Fruit fly (Drosophila melanogaster) whole organism, prepupa: ENCODE measurements around the gene Hex-A.

Source experiments
- Blimp-1 ChIP-seq: fragments of 200-800 bp; sonication (Bioruptor generic); optimal IDR thresholded peaks from 3 replicates; lab custom pipeline; 2017; ENCODE audit warnings: missing biosample characterization, missing genetic modification characterization, mild to moderate bottlenecking, moderate library complexity, missing genetic modification reagents
- CG10631 ChIP-seq: fragments of 200-800 bp; sonication (Bioruptor generic); optimal IDR thresholded peaks from 2 replicates; lab custom pipeline; 2016; ENCODE audit warnings: missing biosample characterization, missing genetic modification characterization
- CG11294 ChIP-seq: fragments of 200-800 bp; sonication (Bioruptor generic); IDR thresholded peaks from 2 replicates; pipeline ENCODE4 v1.3.6; 2022; ENCODE audit warnings: missing biosample characterization, missing genetic modification characterization
- CG11762 ChIP-seq: fragments of 200-800 bp; sonication (Bioruptor generic); optimal IDR thresholded peaks from 3 replicates; lab custom pipeline; 2016; ENCODE audit warnings: missing biosample characterization, missing genetic modification characterization; ENCODE audit not compliant: insufficient read depth
- CG11902 ChIP-seq: fragments of 200-800 bp; sonication (Bioruptor generic); optimal IDR thresholded peaks from 3 replicates; lab custom pipeline; 2016; ENCODE audit warnings: missing biosample characterization, missing genetic modification characterization
- CG15336 ChIP-seq: fragments of 200-800 bp; sonication (Bioruptor generic); IDR thresholded peaks from 2 replicates; pipeline ENCODE4 v1.3.6; 2022; ENCODE audit warnings: missing biosample characterization, missing genetic modification characterization
- CG31627 ChIP-seq: fragments of 200-800 bp; sonication (Bioruptor generic); optimal IDR thresholded peaks from 3 replicates; lab custom pipeline; 2016; ENCODE audit warnings: missing biosample characterization, missing genetic modification characterization
- CG32006 ChIP-seq: fragments of 200-800 bp; sonication (Bioruptor generic); optimal IDR thresholded peaks from 3 replicates; lab custom pipeline; 2017; ENCODE audit warnings: missing biosample characterization, mild to moderate bottlenecking, missing genetic modification characterization
- CG34406 ChIP-seq: fragments of 200-800 bp; sonication (Bioruptor generic); optimal IDR thresholded peaks from 3 replicates; lab custom pipeline; 2016; ENCODE audit warnings: missing biosample characterization, missing genetic modification characterization
- CG3919 ChIP-seq: fragments of 200-800 bp; sonication (Bioruptor generic); optimal IDR thresholded peaks from 3 replicates; lab custom pipeline; 2016; ENCODE audit warnings: missing biosample characterization, missing genetic modification characterization
- CG6163 ChIP-seq: fragments of 200-800 bp; sonication (Bioruptor generic); IDR thresholded peaks from 3 replicates; pipeline ENCODE4 v1.3.6; 2022; ENCODE audit warnings: missing biosample characterization, missing genetic modification characterization
- CG6808 ChIP-seq: fragments of 200-800 bp; sonication (Bioruptor generic); optimal IDR thresholded peaks from 3 replicates; lab custom pipeline; 2017; ENCODE audit warnings: missing biosample characterization, missing genetic modification characterization, mild to moderate bottlenecking, moderate library complexity, missing genetic modification reagents
- CG6854 ChIP-seq: fragments of 200-800 bp; sonication (Bioruptor generic); optimal IDR thresholded peaks from 2 replicates; lab custom pipeline; 2017; ENCODE audit warnings: missing biosample characterization, mild to moderate bottlenecking, missing genetic modification characterization
- CG8319 ChIP-seq: fragments of 200-800 bp; sonication (Bioruptor generic); optimal IDR thresholded peaks from 3 replicates; lab custom pipeline; 2016; ENCODE audit warnings: missing biosample characterization, missing genetic modification characterization
- CG8632 ChIP-seq: fragments of 200-800 bp; sonication (Bioruptor generic); optimal IDR thresholded peaks from 3 replicates; lab custom pipeline; 2016; ENCODE audit warnings: missing biosample characterization, missing genetic modification characterization
- CG9139 ChIP-seq: fragments of 200-800 bp; sonication (Bioruptor generic); optimal IDR thresholded peaks from 3 replicates; lab custom pipeline; 2017; ENCODE audit warnings: missing biosample characterization, mild to moderate bottlenecking, missing genetic modification characterization
- Eip75B ChIP-seq: fragments of 200-800 bp; sonication (Bioruptor generic); optimal IDR thresholded peaks from 3 replicates; lab custom pipeline; 2016; ENCODE audit warnings: missing biosample characterization, missing genetic modification characterization
- Ets21C ChIP-seq: fragments of 200-800 bp; sonication (Bioruptor generic); optimal IDR thresholded peaks from 3 replicates; lab custom pipeline; 2016; ENCODE audit warnings: missing biosample characterization, missing genetic modification characterization
- Ets96B ChIP-seq: fragments of 200-800 bp; optimal IDR thresholded peaks from 2 replicates; lab custom pipeline; 2019; ENCODE audit warnings: missing biosample characterization, mild to moderate bottlenecking, missing genetic modification characterization, moderate library complexity
- Gug ChIP-seq: fragments of 200-800 bp; sonication (Bioruptor generic); IDR thresholded peaks from 2 replicates; pipeline ENCODE4 v1.3.6; 2022; ENCODE audit warnings: missing biosample characterization, missing genetic modification characterization
- Hr39 ChIP-seq: fragments of 200-800 bp; sonication (Bioruptor generic); optimal IDR thresholded peaks from 2 replicates; lab custom pipeline; 2016; ENCODE audit warnings: missing biosample characterization, missing genetic modification characterization
- Hr4 ChIP-seq: fragments of 200-800 bp; sonication (Bioruptor generic); optimal IDR thresholded peaks from 3 replicates; lab custom pipeline; 2016; ENCODE audit warnings: missing biosample characterization, missing genetic modification characterization
- Lpt ChIP-seq: fragments of 200-800 bp; sonication (Bioruptor generic); optimal IDR thresholded peaks from 3 replicates; lab custom pipeline; 2016; ENCODE audit warnings: missing biosample characterization, missing genetic modification characterization
- Met ChIP-seq: fragments of 200-800 bp; sonication (Bioruptor generic); optimal IDR thresholded peaks from 3 replicates; lab custom pipeline; 2016; ENCODE audit warnings: missing biosample characterization, missing genetic modification characterization
- Smox ChIP-seq: fragments of 200-800 bp; sonication (Bioruptor generic); optimal IDR thresholded peaks from 3 replicates; lab custom pipeline; 2016; ENCODE audit warnings: missing biosample characterization, missing genetic modification characterization
- Sox102F ChIP-seq: fragments of 200-800 bp; sonication (Bioruptor generic); optimal IDR thresholded peaks from 2 replicates; lab custom pipeline; 2016; ENCODE audit warnings: missing biosample characterization, mild to moderate bottlenecking, missing genetic modification characterization
- Sox15 ChIP-seq: fragments of 200-800 bp; sonication (Bioruptor generic); optimal IDR thresholded peaks from 3 replicates; lab custom pipeline; 2016; ENCODE audit warnings: missing biosample characterization, missing genetic modification characterization
- dac ChIP-seq: fragments of 200-800 bp; sonication (Bioruptor generic); optimal IDR thresholded peaks from 2 replicates; lab custom pipeline; 2017; ENCODE audit warnings: missing biosample characterization, mild to moderate bottlenecking, missing genetic modification characterization
- eg ChIP-seq: fragments of 200-800 bp; sonication (Bioruptor generic); IDR thresholded peaks from 3 replicates; pipeline ENCODE4 v1.3.6; 2022; ENCODE audit warnings: missing biosample characterization, missing genetic modification characterization
- pdm3 ChIP-seq: fragments of 200-800 bp; sonication (Bioruptor generic); optimal IDR thresholded peaks from 3 replicates; lab custom pipeline; 2016; ENCODE audit warnings: missing biosample characterization, missing genetic modification characterization
- spab ChIP-seq: fragments of 200-800 bp; sonication (Bioruptor generic); optimal IDR thresholded peaks from 2 replicates; lab custom pipeline; 2017; ENCODE audit warnings: missing biosample characterization, mild to moderate bottlenecking, missing genetic modification characterization, missing genetic modification reagents
- svp ChIP-seq: fragments of 200-800 bp; sonication (Bioruptor generic); peaks from one replicate; lab custom pipeline; 2016; ENCODE audit warnings: missing biosample characterization, missing genetic modification characterization
- topi ChIP-seq: fragments of 200-800 bp; sonication (Bioruptor generic); optimal IDR thresholded peaks from 3 replicates; lab custom pipeline; 2016; ENCODE audit warnings: missing biosample characterization, missing genetic modification characterization
- vri ChIP-seq: fragments of 200-800 bp; sonication (Bioruptor generic); optimal IDR thresholded peaks from 3 replicates; lab custom pipeline; 2016; ENCODE audit warnings: missing biosample characterization, mild to moderate bottlenecking, missing genetic modification characterization

Gene Hex-A

DNA sequence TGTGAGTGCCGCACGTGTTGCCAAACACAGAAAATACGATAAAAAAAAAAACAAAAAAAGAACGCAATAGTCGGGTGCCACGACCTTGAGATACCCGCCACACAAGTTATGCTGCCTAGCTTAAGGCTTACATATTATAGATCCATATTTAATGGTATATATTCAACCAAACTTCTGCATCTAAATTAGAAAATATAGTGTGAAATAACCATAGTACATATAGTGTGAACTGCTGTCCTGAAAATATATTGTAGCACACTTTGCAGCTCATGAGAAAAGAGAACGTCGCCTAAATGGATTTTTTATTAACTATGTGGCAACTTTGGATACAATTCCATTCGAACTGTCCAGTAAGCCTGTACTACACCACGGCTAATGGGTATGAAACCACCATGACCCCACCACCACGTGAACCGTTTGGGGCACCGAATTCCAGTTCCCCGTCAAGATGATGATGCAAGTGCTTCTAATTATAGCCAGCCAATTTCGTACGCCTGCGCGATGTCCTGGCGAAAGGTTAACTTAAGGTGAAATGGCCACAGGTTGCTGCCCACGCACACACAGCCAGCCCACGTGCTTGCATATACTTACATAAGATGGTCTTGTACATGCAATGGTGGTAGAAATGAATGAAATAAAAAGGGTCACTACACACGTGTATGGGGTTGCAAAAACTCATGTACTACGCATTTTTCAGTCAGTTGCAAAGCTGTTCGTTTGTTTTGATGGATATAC, 14.8 kb downstream of the Hex-A start (continued):
- TF ChIP-seq Blimp-1 (GFP tag; lab: Kevin White, UChicago) (no peak), CG3919 (GFP tag; lab: Kevin White, UChicago) (peak; percentile 75), Met (peak; percentile 90), CG6163 (GFP tag; lab: Robert Waterston, UW) (peak; percentile 73; the same call in 2 of the 3 replicates), CG31627 (GFP tag; lab: Kevin White, UChicago) (peak; percentile 74), CG34406 (GFP tag; lab: Kevin White, UChicago) (peak; percentile 61), Lpt (GFP tag; lab: Kevin White, UChicago) (peak; percentile 70), CG11294 (GFP tag; lab: Robert Waterston, UW) (peak; percentile 27; the same call in 1 of the 2 replicates), CG11762 (GFP tag; lab: Kevin White, UChicago) (peak; percentile 68), CG9139 (GFP tag; lab: Kevin White, UChicago) (peak; percentile 34), dac (GFP tag; lab: Kevin White, UChicago) (peak; percentile 61), CG32006 (GFP tag; lab: Kevin White, UChicago) (peak; percentile 84), CG6854 (GFP tag; lab: Kevin White, UChicago) (no peak), Sox102F (GFP tag; lab: Kevin White, UChicago) (no peak), Hr4 (GFP tag; lab: Kevin White, UChicago) (no peak), pdm3 (GFP tag; lab: Kevin White, UChicago) (peak; percentile 79), svp (GFP tag; lab: Kevin White, UChicago) (peak; percentile 88), Eip75B (GFP tag; lab: Kevin White, UChicago) (peak; percentile 80), topi (peak; percentile 81), vri (peak; percentile 47), eg (peak; percentile 63), CG11902 (GFP tag; lab: Kevin White, UChicago) (peak; percentile 44), Smox (GFP tag; lab: Kevin White, UChicago) (peak; percentile 76), CG8632 (GFP tag; lab: Kevin White, UChicago) (peak; percentile 63), Ets21C (GFP tag; lab: Kevin White, UChicago) (peak; percentile 59), Sox15 (peak; percentile 26), CG8319 (GFP tag; lab: Kevin White, UChicago) (peak; percentile 33), Ets96B (peak; percentile 58), spab (GFP tag; lab: Kevin White, UChicago) (no peak), CG10631 (no peak), CG15336 (GFP tag; lab: Robert Waterston, UW) (peak; percentile 68)

- peak; percentile 95 for TF ChIP-seq CG6808 (GFP tag; lab: Kevin White, UChicago)
- TF ChIP-seq svp (GFP tag; lab: Kevin White, UChicago) = peak; percentile 58
- TF ChIP-seq Hr39 = no peak
Observed at dm6 chrX:9600818-9601732, 15.6 kb downstream of the Hex-A start, which contains the start of gene Gga. Gene Gga (plus strand): TSS chrX:9601030.

DNA sequence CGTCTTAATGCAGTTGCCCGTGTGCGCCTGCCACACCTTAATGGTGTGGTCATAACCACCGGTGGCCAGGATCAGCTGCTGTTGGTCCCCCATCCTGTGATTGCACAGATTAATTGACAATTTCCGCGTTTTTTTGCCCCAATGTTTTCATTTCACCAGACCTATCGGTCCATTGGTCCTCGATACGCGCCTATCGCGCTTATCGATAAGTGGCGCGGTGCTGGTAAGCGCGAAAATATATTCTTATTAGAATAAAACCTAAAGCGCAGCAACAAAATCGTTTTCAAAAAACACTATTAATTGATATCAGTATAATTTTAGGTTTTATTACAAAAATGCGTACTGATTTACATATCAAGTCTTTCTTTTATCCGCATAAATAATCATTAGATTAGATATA, 20.3 kb downstream of the Hex-A start, which contains the start of gene Lst8:
Gene Lst8, minus strand, starts transcription at position 187 of the 400 bp plus-strand sequence.
- TF ChIP-seq CG34406 (GFP tag; lab: Kevin White, UChicago) (no peak), Gug (no peak), Sox15 (no peak), dac (GFP tag; lab: Kevin White, UChicago) (no peak), svp (GFP tag; lab: Kevin White, UChicago) (no peak), Smox (GFP tag; lab: Kevin White, UChicago) (no peak)
